Worm (Caenorhabditis elegans) whole organism, young adult: ENCODE measurements around the gene dhs-30.

Source experiments
- B0261.1 ChIP-seq: sonication (generic microtip); optimal IDR thresholded peaks from 2 replicates; lab custom pipeline; 2016; ENCODE audit warnings: mild to moderate bottlenecking, missing genetic modification characterization, moderate library complexity, missing compliant biosample characterization
- C17E4.6 ChIP-seq: fragments of 200-800 bp; sonication (Bioruptor generic); IDR thresholded peaks from 2 replicates; pipeline ENCODE4 v1.3.6; 2022; ENCODE audit warnings: missing genetic modification reagents, missing genetic modification characterization, missing compliant biosample characterization
- F33H1.4 ChIP-seq: fragments of 200-800 bp; sonication (Bioruptor generic); IDR thresholded peaks from 2 replicates; pipeline ENCODE4 v1.3.6; 2022; ENCODE audit warnings: missing genetic modification reagents, missing genetic modification characterization, missing compliant biosample characterization
- F39B2.1 ChIP-seq: fragments of 200-800 bp; sonication (Bioruptor generic); IDR thresholded peaks from 2 replicates; pipeline ENCODE4 v1.3.6; 2022; ENCODE audit warnings: missing genetic modification reagents, missing genetic modification characterization, missing compliant biosample characterization
- F57A8.1 ChIP-seq: fragments of 200-800 bp; sonication (Bioruptor generic); optimal IDR thresholded peaks from 2 replicates; lab custom pipeline; 2018; ENCODE audit warnings: mild to moderate bottlenecking, missing genetic modification characterization, moderate library complexity, missing compliant biosample characterization
- T26A5.8 ChIP-seq: sonication (generic microtip); optimal IDR thresholded peaks from 2 replicates; lab custom pipeline; 2016; ENCODE audit warnings: missing genetic modification characterization, missing compliant biosample characterization
- Y53F4B.3 ChIP-seq: fragments of 200-800 bp; sonication (Bioruptor generic); IDR thresholded peaks from 2 replicates; pipeline ENCODE4 v1.3.6; 2022; ENCODE audit warnings: missing genetic modification reagents, missing genetic modification characterization, missing compliant biosample characterization
- Y56A3A.18 ChIP-seq: fragments of 200-800 bp; sonication (Bioruptor generic); IDR thresholded peaks from 2 replicates; pipeline ENCODE4 v1.3.6; 2022; ENCODE audit warnings: missing genetic modification reagents, missing genetic modification characterization, missing compliant biosample characterization
- Y67H2A.10 ChIP-seq: fragments of 200-800 bp; sonication (Bioruptor generic); conservative IDR thresholded peaks from 2 replicates; pipeline ENCODE4 v1.3.6; 2022; ENCODE audit warnings: missing genetic modification reagents, missing genetic modification characterization, missing compliant biosample characterization
- aptf-3 ChIP-seq: fragments of 200-800 bp; sonication (Bioruptor generic); IDR thresholded peaks from 2 replicates; pipeline ENCODE4 v1.3.6; 2022; ENCODE audit warnings: missing genetic modification characterization, missing compliant biosample characterization
- attf-6 ChIP-seq: fragments of 200-800 bp; sonication (Bioruptor generic); IDR thresholded peaks from 2 replicates; pipeline ENCODE4 v1.3.6; 2022; ENCODE audit warnings: missing genetic modification reagents, missing genetic modification characterization, missing compliant biosample characterization
- bed-1 ChIP-seq: fragments of 200-800 bp; sonication (Bioruptor generic); IDR thresholded peaks from 2 replicates; pipeline ENCODE4 v1.3.6; 2022; ENCODE audit warnings: missing genetic modification reagents, missing genetic modification characterization, missing compliant biosample characterization
- ceh-100 ChIP-seq: fragments of 200-800 bp; sonication (Bioruptor generic); IDR thresholded peaks from 2 replicates; pipeline ENCODE4 v1.3.6; 2022; ENCODE audit warnings: missing genetic modification reagents, missing genetic modification characterization, missing compliant biosample characterization
- ceh-27 ChIP-seq: fragments of 200-800 bp; sonication (Bioruptor generic); optimal IDR thresholded peaks from 2 replicates; lab custom pipeline; 2018; ENCODE audit warnings: mild to moderate bottlenecking, missing genetic modification characterization, moderate library complexity, missing compliant biosample characterization
- egl-18 ChIP-seq: fragments of 200-800 bp; sonication (Bioruptor generic); IDR thresholded peaks from 2 replicates; pipeline ENCODE4 v1.3.6; 2022; ENCODE audit warnings: missing genetic modification reagents, missing genetic modification characterization, missing compliant biosample characterization
- egl-44 ChIP-seq: fragments of 200-800 bp; sonication (Bioruptor generic); IDR thresholded peaks from 2 replicates; pipeline ENCODE4 v1.3.6; 2022; ENCODE audit warnings: missing genetic modification reagents, missing genetic modification characterization, missing compliant biosample characterization
- ekl-4 ChIP-seq: fragments of 200-800 bp; sonication (Bioruptor generic); IDR thresholded peaks from 2 replicates; pipeline ENCODE4 v1.3.6; 2022; ENCODE audit warnings: missing genetic modification reagents, missing genetic modification characterization, missing compliant biosample characterization
- hlh-26 ChIP-seq: fragments of 200-800 bp; sonication (Bioruptor generic); conservative IDR thresholded peaks from 2 replicates; pipeline ENCODE4 v1.3.6; 2022; ENCODE audit warnings: missing genetic modification reagents, missing genetic modification characterization, missing compliant biosample characterization
- hmg-20 ChIP-seq: fragments of 200-800 bp; sonication (Bioruptor generic); IDR thresholded peaks from 2 replicates; pipeline ENCODE4 v1.3.6; 2022; ENCODE audit warnings: missing genetic modification reagents, missing genetic modification characterization, missing compliant biosample characterization
- hsf-1 ChIP-seq: fragments of 200-800 bp; sonication (Bioruptor generic); IDR thresholded peaks from 2 replicates; pipeline ENCODE4 v1.3.6; 2022; ENCODE audit warnings: missing genetic modification reagents, missing genetic modification characterization, missing compliant biosample characterization
- let-607 ChIP-seq, 2 experiments: fragments of 200-800 bp in 1 of 2; sonication (Bioruptor generic) in 1 of 2; sonication (generic microtip) in 1 of 2; optimal IDR thresholded peaks; 2 replicates each; lab custom pipeline; 2016 to 2018; ENCODE audit warnings: mild to moderate bottlenecking in 2 of 2, missing compliant biosample characterization in 2 of 2, missing genetic modification characterization in 2 of 2, moderate library complexity in 2 of 2, missing genotype in 1 of 2
- lin-40 ChIP-seq: sonication (generic microtip); optimal IDR thresholded peaks from 2 replicates; lab custom pipeline; 2016; ENCODE audit warnings: missing genetic modification characterization, mild to moderate bottlenecking, missing compliant biosample characterization, missing genotype, missing genetic modification reagents
- madf-6 ChIP-seq: fragments of 200-800 bp; sonication (Bioruptor generic); IDR thresholded peaks from 2 replicates; pipeline ENCODE4 v1.3.6; 2022; ENCODE audit warnings: missing genetic modification reagents, missing genetic modification characterization, missing compliant biosample characterization
- mel-28 ChIP-seq: sonication (generic microtip); optimal IDR thresholded peaks from 2 replicates; lab custom pipeline; 2016; ENCODE audit warnings: borderline replicate concordance, mild to moderate bottlenecking, missing genetic modification characterization, missing compliant biosample characterization
- mxl-1 ChIP-seq: sonication (generic microtip); optimal IDR thresholded peaks from 2 replicates; lab custom pipeline; 2016; ENCODE audit warnings: missing genetic modification characterization, missing compliant biosample characterization
- nfyb-1 ChIP-seq: fragments of 200-800 bp; sonication (Bioruptor generic); IDR thresholded peaks from 2 replicates; pipeline ENCODE4 v1.3.6; 2022; ENCODE audit warnings: missing genetic modification reagents, missing genetic modification characterization, missing compliant biosample characterization
- nhr-80 ChIP-seq: sonication (generic microtip); optimal IDR thresholded peaks from 2 replicates; lab custom pipeline; 2016; ENCODE audit warnings: missing genetic modification characterization, missing compliant biosample characterization
- pha-4 ChIP-seq: fragments of 150-350 bp; sonication (generic microtip); optimal IDR thresholded peaks from 2 replicates; lab custom pipeline; 2014; ENCODE audit warnings: missing biosample characterization, missing genetic modification reagents, missing genetic modification characterization
- rpc-1 ChIP-seq, 2 experiments: fragments of 150-350 bp in 1 of 2; sonication (generic microtip) in 1 of 2; optimal IDR thresholded peaks; 2 replicates each; lab custom pipeline; 2014 to 2018; ENCODE audit warnings: missing biosample characterization in 1 of 2, missing genetic modification characterization in 1 of 2, missing genetic modification reagents in 1 of 2, missing genotype in 1 of 2
- sea-2 ChIP-seq: fragments of 200-800 bp; sonication (Bioruptor generic); IDR thresholded peaks from 2 replicates; pipeline ENCODE4 v1.3.6; 2022; ENCODE audit warnings: missing genetic modification characterization, missing compliant biosample characterization
- snpc-1.3 ChIP-seq: sonication (generic microtip); optimal IDR thresholded peaks from 2 replicates; lab custom pipeline; 2017; ENCODE audit warnings: missing genetic modification characterization, mild to moderate bottlenecking, missing compliant biosample characterization, antibody characterized with exemption, moderate library complexity, missing genotype, missing genetic modification reagents; ENCODE audit not compliant: insufficient read depth
- ztf-18 ChIP-seq: sonication (generic microtip); optimal IDR thresholded peaks from 2 replicates; lab custom pipeline; 2016; ENCODE audit warnings: missing genotype, mild to moderate bottlenecking, missing genetic modification characterization, missing compliant biosample characterization
- ztf-28 ChIP-seq: fragments of 200-800 bp; sonication (Bioruptor generic); IDR thresholded peaks from 2 replicates; pipeline ENCODE4 v1.3.6; 2022; ENCODE audit warnings: missing genetic modification reagents, missing genetic modification characterization, missing compliant biosample characterization

Gene dhs-30

ce11 chrX:17235749-17236561 is at the start of gene dhs-30:
TSS of gene dhs-30 (minus strand) at chrX:17235838.
- TF ChIP-seq nfyb-1 (GFP tag; lab: Robert Waterston, UW) (no peak), pha-4 (tag; lab: Kevin White, UChicago) (peak; percentile 27), nhr-80 (tag; lab: Kevin White, UChicago) (peak; percentile 27)

ce11 chrX:17256769-17257168 is 21.1 kb upstream of the dhs-30 start, which contains the start of gene Y40C7B.4:
TSS of gene Y40C7B.4 (minus strand) at chrX:17256787.
- TF ChIP-seq C17E4.6 (no peak), madf-6 (GFP tag; lab: Robert Waterston, UW) (no peak), hlh-26 (GFP tag; lab: Robert Waterston, UW) (no peak), mxl-1 (no peak), F39B2.1 (GFP tag; lab: Robert Waterston, UW) (no peak), bed-1 (GFP tag; lab: Robert Waterston, UW) (no peak), aptf-3 (GFP tag; lab: Robert Waterston, UW) (no peak), sea-2 (no peak), ztf-28 (GFP tag; lab: Robert Waterston, UW) (no peak), Y56A3A.18 (GFP tag; lab: Robert Waterston, UW) (no peak), ztf-18 (no peak), pha-4 (tag; lab: Kevin White, UChicago) (peak; percentile 51), nhr-80 (tag; lab: Kevin White, UChicago) (peak; percentile 56), egl-44 (GFP tag; lab: Robert Waterston, UW) (no peak)
- TF ChIP-seq, all 124 proteins: peak for 2

DNA sequence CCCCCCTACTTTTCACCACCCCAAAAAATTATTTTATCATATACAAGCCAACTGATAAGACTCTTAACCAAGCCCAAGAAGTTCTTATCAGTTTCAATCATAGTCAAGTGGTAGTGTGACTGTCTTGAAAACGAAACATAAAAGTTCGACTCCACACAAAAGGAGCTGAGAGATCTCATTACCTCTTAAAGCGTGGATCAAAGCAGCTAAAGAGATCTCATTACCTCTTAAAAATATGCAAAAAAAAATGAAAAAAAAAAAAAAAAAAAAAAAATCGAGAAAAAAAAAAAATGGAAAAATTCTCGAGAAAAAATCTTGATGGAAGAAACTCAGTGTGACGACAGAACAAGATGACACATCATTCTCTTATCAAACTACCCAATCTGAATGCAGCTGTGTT is 20.1 kb upstream of the dhs-30 start:
- TF ChIP-seq rpc-1 (optimal IDR thresholded peaks at IDR 0.05; lab: Kevin White, UChicago) (peak; percentile 4), rpc-1 (tag; optimal IDR thresholded peaks at IDR 0.05; lab: Kevin White, UChicago) (peak; percentile 35), B0261.1 (tag; lab: Kevin White, UChicago) (peak; percentile 38), nhr-80 (tag; lab: Kevin White, UChicago) (peak; percentile 62), let-607 (tag; optimal IDR thresholded peaks at IDR 0.05; lab: Kevin White, UChicago) (peak in 1 of 2 experiments; percentile 34), lin-40 (peak; percentile 83), egl-44 (GFP tag; lab: Robert Waterston, UW) (0 out of 2 replicates have a peak, but pooled peaks have one; percentile 32)

DNA sequence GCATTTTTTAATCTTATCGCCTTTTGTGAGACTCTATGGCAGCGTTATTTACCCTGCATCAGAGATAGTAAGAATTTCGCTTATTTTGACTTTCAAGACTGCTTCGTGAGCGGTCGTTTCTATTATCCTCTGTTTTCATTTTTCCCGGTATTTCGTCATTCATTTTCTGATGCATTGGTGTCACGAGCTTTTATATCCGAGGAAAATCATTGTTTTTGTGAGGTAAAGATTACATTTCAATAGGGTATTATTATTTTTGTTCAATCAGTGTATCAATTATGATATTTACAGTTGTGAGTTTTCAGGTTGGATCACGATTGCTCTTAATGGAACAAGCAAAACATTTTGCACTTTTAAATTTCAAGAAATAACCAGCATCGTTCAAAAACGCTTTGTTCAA is 11.6 kb upstream of the dhs-30 start:
- TF ChIP-seq ceh-100 (GFP tag; lab: Robert Waterston, UW) (no peak), egl-18 (GFP tag; lab: Robert Waterston, UW) (no peak), hmg-20 (GFP tag; lab: Robert Waterston, UW) (no peak), Y67H2A.10 (no peak), aptf-3 (GFP tag; lab: Robert Waterston, UW) (no peak), ztf-18 (no peak), mel-28 (tag; lab: Kevin White, UChicago) (no peak), ekl-4 (no peak), ceh-27 (GFP tag; lab: Kevin White, UChicago) (no peak), F33H1.4 (GFP tag; lab: Robert Waterston, UW) (no peak), T26A5.8 (tag; lab: Kevin White, UChicago) (no peak), let-607 (tag; optimal IDR thresholded peaks at IDR 0.05; lab: Kevin White, UChicago) (no peak)

DNA sequence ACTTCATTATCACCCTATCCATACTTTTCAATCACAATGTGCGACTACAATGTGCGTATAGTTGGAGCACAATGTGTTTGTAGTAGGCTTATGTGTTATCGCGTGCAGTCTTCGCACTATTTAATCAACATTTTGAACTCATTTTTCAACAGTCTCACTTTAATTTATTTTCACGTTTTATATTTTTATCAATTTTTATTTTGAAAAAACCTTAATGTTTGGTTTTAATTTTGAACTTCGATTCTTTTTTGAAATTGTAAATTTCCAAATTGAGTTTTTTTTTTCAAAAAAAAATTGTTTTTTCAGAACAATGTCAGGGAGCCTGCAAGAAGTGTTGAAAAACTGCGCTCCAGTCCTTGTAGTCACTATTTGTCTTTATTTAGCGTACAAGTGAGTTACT is 7.4 kb upstream of the dhs-30 start, which contains the start of gene T25G12.13:
T25G12.13 (plus strand) TSS at position 301 of the 400 bp plus-strand sequence.
- TF ChIP-seq hmg-20 (GFP tag; lab: Robert Waterston, UW) (no peak), F57A8.1 (no peak), hsf-1 (GFP tag; lab: Robert Waterston, UW) (no peak), Y53F4B.3 (GFP tag; lab: Robert Waterston, UW) (no peak), attf-6 (no peak), lin-40 (no peak), snpc-1.3 (tag; lab: Kevin White, UChicago) (no peak)
